Worm (Caenorhabditis elegans) whole organism, L2 larva: Measurements from ENCODE around the gene col-10.

Experiments used
- egl-27 ChIP-seq: sonication (generic microtip); optimal IDR thresholded peaks from 3 replicates; lab custom pipeline; 2017; ENCODE audit warnings: missing biosample characterization, missing genetic modification reagents, missing genetic modification characterization
- unc-62 ChIP-seq: fragments of 150-350 bp; optimal IDR thresholded peaks from 2 replicates; lab custom pipeline; 2014; ENCODE audit warnings: missing biosample characterization, missing genetic modification reagents, missing genetic modification characterization

DNA sequence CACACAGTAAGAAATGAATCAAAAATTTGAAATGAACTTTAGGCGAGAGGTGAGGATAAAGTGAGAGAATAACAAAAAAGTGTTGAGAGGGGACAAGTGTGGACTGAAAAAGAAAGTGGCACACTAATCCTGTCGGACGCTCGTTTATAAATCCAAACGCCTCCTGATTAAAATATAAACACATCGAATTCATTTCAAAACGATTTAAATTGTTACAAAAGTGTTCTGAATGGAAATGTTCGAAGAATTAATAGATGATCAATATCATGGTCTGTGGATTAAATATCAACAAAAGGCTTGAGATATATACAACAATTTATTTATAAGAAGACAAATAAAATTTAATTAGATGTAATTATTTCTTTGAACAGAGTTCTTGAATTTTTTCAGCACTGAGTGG lies 3.0 kb upstream of the col-10 start, which contains the start of gene B0222.11:
- TF ChIP-seq egl-27 (tag; lab: Kevin White, UChicago), result no peak
- no peak for TF ChIP-seq unc-62 (GFP tag; lab: Kevin White, UChicago)
